Fruit fly (Drosophila melanogaster) whole organism, pupa: ENCODE data around the gene CG10031.

Source experiments
- CG13204 ChIP-seq: fragments of 200-800 bp; sonication (Bioruptor generic); optimal IDR thresholded peaks from 2 replicates; lab custom pipeline; 2018; ENCODE audit warnings: missing biosample characterization, mild to moderate bottlenecking, missing genetic modification characterization, moderate library complexity
- CG14655 ChIP-seq: fragments of 200-800 bp; sonication (Bioruptor generic); optimal IDR thresholded peaks from 3 replicates; lab custom pipeline; 2017; ENCODE audit warnings: mild to moderate bottlenecking, missing biosample characterization, missing genetic modification reagents, missing genetic modification characterization
- CG15710 ChIP-seq: fragments of 200-800 bp; sonication (Bioruptor generic); optimal IDR thresholded peaks from 2 replicates; lab custom pipeline; 2018; ENCODE audit warnings: missing biosample characterization, mild to moderate bottlenecking, missing genetic modification characterization, moderate library complexity
- CG17806 ChIP-seq: fragments of 200-800 bp; sonication (Bioruptor generic); optimal IDR thresholded peaks from 2 replicates; lab custom pipeline; 2018; ENCODE audit warnings: missing biosample characterization, mild to moderate bottlenecking, missing genetic modification characterization, moderate library complexity
- CG34367 ChIP-seq: fragments of 200-800 bp; sonication (Bioruptor generic); optimal IDR thresholded peaks from 2 replicates; lab custom pipeline; 2018; ENCODE audit warnings: missing biosample characterization, mild to moderate bottlenecking, missing genetic modification characterization
- CG4496 ChIP-seq: fragments of 200-800 bp; sonication (Bioruptor generic); IDR thresholded peaks from 3 replicates; pipeline ENCODE4 v1.3.6; 2022; ENCODE audit warnings: missing biosample characterization, missing genetic modification characterization
- CG8301 ChIP-seq: fragments of 200-800 bp; sonication (Bioruptor generic); optimal IDR thresholded peaks from 2 replicates; lab custom pipeline; 2018; ENCODE audit warnings: missing biosample characterization, mild to moderate bottlenecking, missing genetic modification characterization
- CG9948 ChIP-seq: fragments of 200-800 bp; sonication (Bioruptor generic); optimal IDR thresholded peaks from 2 replicates; lab custom pipeline; 2018; ENCODE audit warnings: missing biosample characterization, mild to moderate bottlenecking, missing genetic modification characterization, moderate library complexity
- EcR ChIP-seq: fragments of 200-800 bp; sonication (Bioruptor generic); optimal IDR thresholded peaks from 3 replicates; lab custom pipeline; 2019; ENCODE audit warnings: missing biosample characterization, missing genetic modification characterization, mild to moderate bottlenecking, moderate library complexity, missing genetic modification reagents
- Ets98B ChIP-seq: fragments of 200-800 bp; sonication (Bioruptor generic); IDR thresholded peaks from 2 replicates; pipeline ENCODE4 v1.3.6; 2022; ENCODE audit warnings: missing biosample characterization, missing genetic modification characterization
- Pif1B ChIP-seq: fragments of 200-800 bp; sonication (Bioruptor generic); optimal IDR thresholded peaks from 3 replicates; lab custom pipeline; 2016; ENCODE audit warnings: missing biosample characterization, missing genetic modification characterization
- fd96Ca ChIP-seq: fragments of 200-800 bp; sonication (Bioruptor generic); IDR thresholded peaks from 3 replicates; pipeline ENCODE4 v1.3.6; 2022; ENCODE audit warnings: missing biosample characterization, missing genetic modification characterization
- gl ChIP-seq: fragments of 200-800 bp; sonication (Bioruptor generic); optimal IDR thresholded peaks from 2 replicates; lab custom pipeline; 2018; ENCODE audit warnings: missing biosample characterization, mild to moderate bottlenecking, missing genetic modification characterization
- rn ChIP-seq: fragments of 200-800 bp; sonication (Bioruptor generic); IDR thresholded peaks from 2 replicates; pipeline ENCODE4 v1.3.6; 2022; ENCODE audit warnings: missing biosample characterization, missing genetic modification characterization

dm6 chr2L:3669675-3670074, 29.2 kb downstream of the CG10031 start, which contains the start of gene Sfp24Bb:
- TF ChIP-seq fd96Ca (GFP tag; lab: Robert Waterston, UW) (no peak), CG13204 (no peak), Ets98B (GFP tag; lab: Robert Waterston, UW) (no peak), rn (GFP tag; lab: Robert Waterston, UW) (no peak), CG8301 (tag; lab: Kevin White, UChicago) (no peak), Pif1B (no peak), CG9948 (tag; lab: Kevin White, UChicago) (no peak), CG4496 (GFP tag; lab: Robert Waterston, UW) (no peak), CG34367 (tag; lab: Kevin White, UChicago) (no peak), gl (tag; lab: Kevin White, UChicago) (no peak), CG17806 (tag; lab: Kevin White, UChicago) (no peak), CG14655 (GFP tag; lab: Kevin White, UChicago) (no peak), CG15710 (tag; lab: Kevin White, UChicago) (no peak), EcR (GFP tag; lab: Kevin White, UChicago) (no peak)
